Worm (Caenorhabditis elegans): ENCODE results near the gene tmem-17.

Gene tmem-17

ce11 chrIII:7116615-7117252, 46.7 kb downstream of the tmem-17 start:
- TF ChIP-seq egl-27 (tag; optimal IDR thresholded peaks at IDR 0.05) (peak; percentile 87), mdl-1 (tag; optimal IDR thresholded peaks at IDR 0.05) (peak; percentile 22), nhr-67 (tag; optimal IDR thresholded peaks at IDR 0.05) (no peak), ztf-11 (tag; optimal IDR thresholded peaks at IDR 0.05) (no peak), elt-1 (tag; optimal IDR thresholded peaks at IDR 0.05) (peak; percentile 45), elt-3 (tag; optimal IDR thresholded peaks at IDR 0.05) (no peak), zag-1 (tag; optimal IDR thresholded peaks at IDR 0.05) (no peak), ZK546.5 (tag; optimal IDR thresholded peaks at IDR 0.05) (no peak), daf-12 (tag; optimal IDR thresholded peaks at IDR 0.05) (no peak), nhr-23 (tag; optimal IDR thresholded peaks at IDR 0.05) (peak; percentile 62), jun-1 (tag; optimal IDR thresholded peaks at IDR 0.05) (peak; percentile 76), fkh-10 (GFP tag; optimal IDR thresholded peaks at IDR 0.05) (no peak), unc-62 (GFP tag; optimal IDR thresholded peaks at IDR 0.05) (no peak), nhr-76 (tag; optimal IDR thresholded peaks at IDR 0.05) (no peak), nhr-28 (tag; optimal IDR thresholded peaks at IDR 0.05) (no peak), mml-1 (tag; optimal IDR thresholded peaks at IDR 0.05) (no peak), nhr-12 (tag; optimal IDR thresholded peaks at IDR 0.05) (no peak), skn-1 (tag; optimal IDR thresholded peaks at IDR 0.05) (peak; percentile 71), nhr-25 (tag; optimal IDR thresholded peaks at IDR 0.05) (peak; percentile 85), tbx-2 (tag; optimal IDR thresholded peaks at IDR 0.05) (no peak), snpc-4 (tag; optimal IDR thresholded peaks at IDR 0.05) (peak; percentile 45), hmg-11 (tag; optimal IDR thresholded peaks at IDR 0.05) (peak; percentile 28), aly-2 (tag; optimal IDR thresholded peaks at IDR 0.05) (no peak), nhr-43 (tag; optimal IDR thresholded peaks at IDR 0.05; ENCODE audit: poor library complexity, severe bottlenecking) (peak; percentile 59), nhr-11 (tag; optimal IDR thresholded peaks at IDR 0.05) (no peak), ceh-9 (tag; optimal IDR thresholded peaks at IDR 0.05) (no peak), unc-39 (tag; optimal IDR thresholded peaks at IDR 0.05) (no peak), lin-15B (tag; optimal IDR thresholded peaks at IDR 0.05) (peak; percentile 25), pha-4 (tag; optimal IDR thresholded peaks at IDR 0.05) (peak; percentile 89), sea-2 (GFP tag; optimal IDR thresholded peaks at IDR 0.05) (no peak), ceh-28 (tag; optimal IDR thresholded peaks at IDR 0.05) (peak; percentile 41), ceh-82 (tag; optimal IDR thresholded peaks at IDR 0.05) (no peak), nhr-237 (tag; optimal IDR thresholded peaks at IDR 0.05) (no peak), nhr-77 (tag; optimal IDR thresholded peaks at IDR 0.05) (no peak), fkh-2 (tag; optimal IDR thresholded peaks at IDR 0.05) (no peak), ama-1 (optimal IDR thresholded peaks at IDR 0.05) (no peak), elt-2 (tag; optimal IDR thresholded peaks at IDR 0.05) (peak; percentile 68), ztf-4 (tag; optimal IDR thresholded peaks at IDR 0.05) (no peak), R02D3.7 (tag; optimal IDR thresholded peaks at IDR 0.05) (no peak), fos-1 (tag; optimal IDR thresholded peaks at IDR 0.05) (no peak), egl-5 (tag; optimal IDR thresholded peaks at IDR 0.05) (no peak), eor-1 (tag; optimal IDR thresholded peaks at IDR 0.05) (no peak), nfya-1 (tag; optimal IDR thresholded peaks at IDR 0.05; ENCODE audit: insufficient read depth) (peak; percentile 73), lin-39 (tag; optimal IDR thresholded peaks at IDR 0.05) (no peak), ceh-16 (tag; optimal IDR thresholded peaks at IDR 0.05) (no peak), pqm-1 (tag; optimal IDR thresholded peaks at IDR 0.05) (peak; percentile 74), lsy-12 (tag; optimal IDR thresholded peaks at IDR 0.05) (peak; percentile 3)

All from whole organism, L3 larva.